Fruit fly (Drosophila melanogaster) whole organism: ENCODE measurements around the gene spn-B.

Experiments
- CG8478 ChIP-seq: fragments of >200 bp; optimal IDR thresholded peaks from 2 replicates; lab custom pipeline; 2018; ENCODE audit warnings: inconsistent platforms
- Dll ChIP-seq: fragments of >200 bp; optimal IDR thresholded peaks from 2 replicates; lab custom pipeline; 2017
- EcR ChIP-seq, 2 experiments: fragments of >200 bp; optimal IDR thresholded peaks; 2 replicates each; lab custom pipeline; 2017; ENCODE audit warnings: missing biosample characterization in 2 of 2, missing genetic modification characterization in 2 of 2, missing genetic modification reagents in 2 of 2
- pan ChIP-seq: fragments of >200 bp; optimal IDR thresholded peaks from 2 replicates; lab custom pipeline; 2017
- psq ChIP-seq: fragments of >200 bp; optimal IDR thresholded peaks from 2 replicates; lab custom pipeline; 2017
- usp ChIP-seq: fragments of >200 bp; optimal IDR thresholded peaks from 2 replicates; lab custom pipeline; 2017; ENCODE audit warnings: missing biosample characterization, missing genetic modification characterization, mixed read lengths

spn-B gene

DNA sequence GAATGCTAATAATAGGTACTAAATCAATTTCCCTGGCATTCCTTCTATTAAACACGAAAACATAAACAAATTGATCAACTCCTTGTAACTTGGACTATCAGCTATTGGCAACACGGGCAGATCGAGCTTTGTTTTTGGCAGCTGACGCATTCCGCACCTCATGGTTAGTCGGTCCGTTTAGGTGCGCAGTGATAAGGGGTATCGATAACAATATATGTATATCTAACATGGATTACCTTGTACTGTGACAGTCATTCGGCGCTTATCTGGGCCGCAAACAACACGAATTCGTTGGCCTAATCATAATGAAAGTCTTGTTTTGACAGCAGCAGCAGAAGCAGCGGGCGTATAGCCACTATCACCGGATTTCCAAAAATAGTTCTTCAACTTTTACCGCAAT lies 39.9 kb upstream of the spn-B start:
- TF ChIP-seq psq (lab: Kevin White, UChicago) (no peak), pan (lab: Kevin White, UChicago) (no peak), Dll (lab: Kevin White, UChicago) (no peak), usp (GFP tag; lab: Kevin White, UChicago) (no peak), CG8478 (lab: Kevin White, UChicago) (no peak), EcR (GFP tag; optimal IDR thresholded peaks at IDR 0.05; lab: Kevin White, UChicago) (no peak)

DNA sequence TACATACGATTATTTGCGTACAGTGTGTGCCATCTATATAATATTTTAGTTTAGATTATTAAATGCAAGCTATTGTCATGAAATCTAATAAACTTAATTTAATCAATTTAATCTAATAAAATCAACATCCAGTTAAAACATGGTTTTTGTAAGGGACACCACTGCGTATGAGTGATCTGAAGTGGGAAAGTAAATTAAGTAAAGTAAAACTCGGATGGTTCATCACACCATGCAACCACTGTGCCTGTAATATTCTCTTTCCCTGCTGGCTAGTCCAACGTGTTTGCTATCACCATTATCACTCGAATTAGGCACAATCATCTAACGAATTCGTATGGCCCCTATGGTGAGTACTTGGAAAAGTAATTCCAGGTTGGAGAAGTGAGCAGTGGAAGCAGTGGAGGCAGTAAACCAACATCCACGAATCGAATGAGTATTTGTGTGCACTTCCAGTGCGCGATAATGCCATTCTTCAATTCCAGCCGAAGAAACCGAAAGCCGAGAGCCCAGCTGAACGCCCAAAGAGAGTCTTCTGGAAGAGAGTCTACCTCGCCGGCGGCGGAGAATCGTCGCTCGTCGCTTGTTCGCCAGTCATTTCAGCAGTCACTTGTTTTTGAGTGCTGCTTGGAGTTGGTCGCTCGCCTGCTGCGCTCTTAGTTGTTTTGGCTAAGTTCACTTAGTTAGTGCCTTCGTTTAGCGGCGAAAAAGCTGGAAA lies 39.0 kb upstream of the spn-B start, which contains the start of gene red:
TSS of gene red (plus strand) at position 403 of the 715 bp plus-strand sequence.
- TF ChIP-seq usp (GFP tag; lab: Kevin White, UChicago): no peak

DNA sequence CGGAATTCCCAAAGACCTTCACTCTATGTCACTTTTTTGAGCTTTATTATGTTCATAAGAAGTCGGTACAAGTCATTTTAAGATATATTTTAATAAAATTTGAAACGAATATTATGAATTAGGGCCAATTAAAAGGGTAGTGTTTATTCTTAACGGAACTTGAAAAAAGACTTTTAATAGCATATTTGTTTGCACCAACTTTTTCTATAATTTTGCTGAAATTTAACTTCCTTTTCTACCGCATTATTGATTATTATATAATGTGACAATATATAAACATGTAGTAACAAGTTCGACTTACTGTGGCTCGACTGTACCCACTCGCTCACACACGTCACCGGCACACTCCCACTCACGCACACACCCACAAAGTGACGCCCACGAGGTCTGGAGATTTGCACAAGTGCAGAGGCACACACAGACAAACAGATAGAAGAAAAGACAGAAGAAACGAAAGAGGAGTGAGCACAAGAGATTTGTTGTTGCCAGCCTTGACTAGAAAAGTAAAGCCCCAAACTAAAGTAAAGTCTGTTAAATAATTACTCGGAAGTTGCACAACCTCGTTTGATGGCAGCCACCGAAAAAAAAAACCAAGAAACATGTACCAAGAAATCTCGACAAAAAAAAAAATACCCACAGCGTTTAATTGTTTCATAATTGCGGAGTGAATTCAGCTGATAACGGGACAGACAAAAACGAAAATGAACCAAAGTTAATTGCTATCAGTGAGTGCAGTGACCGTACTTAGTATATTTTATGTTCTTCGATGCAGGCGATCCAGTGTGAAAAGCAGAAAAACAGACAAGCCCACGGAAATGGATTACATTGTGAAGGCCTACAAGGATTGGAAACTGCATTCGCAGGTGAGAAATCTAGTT lies 37.7 kb upstream of the spn-B start:
- TF ChIP-seq Dll (lab: Kevin White, UChicago) (no peak), usp (GFP tag; lab: Kevin White, UChicago) (no peak), psq (lab: Kevin White, UChicago) (no peak), EcR (GFP tag; optimal IDR thresholded peaks at IDR 0.05; lab: Kevin White, UChicago) (no peak), CG8478 (lab: Kevin White, UChicago) (no peak), pan (lab: Kevin White, UChicago) (no peak)

DNA sequence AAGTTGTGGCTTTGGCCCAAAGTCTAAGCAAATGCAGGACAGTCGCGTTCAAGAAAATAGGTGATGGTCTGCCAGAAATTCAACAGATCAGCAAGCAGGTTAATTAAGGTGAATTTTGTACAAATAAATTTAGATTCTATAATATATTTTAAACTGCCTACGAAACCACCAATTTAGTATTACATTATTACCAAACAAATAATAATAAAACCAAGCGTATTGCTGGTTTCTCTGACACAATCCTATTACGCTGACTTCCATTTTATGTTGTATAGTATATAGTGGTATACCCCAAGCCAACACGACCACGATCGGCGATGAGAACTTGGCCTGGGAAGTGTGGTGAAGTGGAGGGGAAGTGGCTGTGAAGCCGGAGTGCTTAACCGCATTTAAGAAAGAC lies 36.4 kb upstream of the spn-B start:
- TF ChIP-seq usp (GFP tag; lab: Kevin White, UChicago) (no peak), pan (lab: Kevin White, UChicago) (no peak), Dll (lab: Kevin White, UChicago) (no peak), psq (lab: Kevin White, UChicago) (no peak), EcR (GFP tag; optimal IDR thresholded peaks at IDR 0.05; lab: Kevin White, UChicago) (no peak), CG8478 (lab: Kevin White, UChicago) (no peak)

DNA sequence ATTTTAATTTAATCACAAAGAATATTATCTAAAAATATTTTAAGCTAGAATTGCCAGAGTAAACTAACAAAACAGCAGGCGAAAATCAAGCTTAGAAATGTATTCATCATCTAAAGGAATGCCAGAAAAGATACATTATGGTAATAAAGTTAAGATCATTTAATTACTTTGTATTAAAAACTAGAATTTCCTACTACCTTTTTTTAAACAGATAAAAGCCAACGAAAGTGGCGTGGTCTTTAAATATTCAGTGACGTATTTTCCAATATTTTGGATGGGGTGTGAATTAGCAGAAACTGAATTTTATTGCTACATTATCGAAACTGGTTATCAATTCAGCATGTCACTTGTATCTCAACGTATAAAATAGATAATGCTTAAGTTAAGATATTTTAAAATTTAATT lies 35.5 kb upstream of the spn-B start:
- no peak for TF ChIP-seq usp (GFP tag; lab: Kevin White, UChicago)
- TF ChIP-seq pan (lab: Kevin White, UChicago): no peak
- no peak for TF ChIP-seq CG8478 (lab: Kevin White, UChicago)
- no peak for TF ChIP-seq psq (lab: Kevin White, UChicago)
- no peak for TF ChIP-seq Dll (lab: Kevin White, UChicago)
- no peak for TF ChIP-seq EcR (GFP tag; optimal IDR thresholded peaks at IDR 0.05; lab: Kevin White, UChicago)

DNA sequence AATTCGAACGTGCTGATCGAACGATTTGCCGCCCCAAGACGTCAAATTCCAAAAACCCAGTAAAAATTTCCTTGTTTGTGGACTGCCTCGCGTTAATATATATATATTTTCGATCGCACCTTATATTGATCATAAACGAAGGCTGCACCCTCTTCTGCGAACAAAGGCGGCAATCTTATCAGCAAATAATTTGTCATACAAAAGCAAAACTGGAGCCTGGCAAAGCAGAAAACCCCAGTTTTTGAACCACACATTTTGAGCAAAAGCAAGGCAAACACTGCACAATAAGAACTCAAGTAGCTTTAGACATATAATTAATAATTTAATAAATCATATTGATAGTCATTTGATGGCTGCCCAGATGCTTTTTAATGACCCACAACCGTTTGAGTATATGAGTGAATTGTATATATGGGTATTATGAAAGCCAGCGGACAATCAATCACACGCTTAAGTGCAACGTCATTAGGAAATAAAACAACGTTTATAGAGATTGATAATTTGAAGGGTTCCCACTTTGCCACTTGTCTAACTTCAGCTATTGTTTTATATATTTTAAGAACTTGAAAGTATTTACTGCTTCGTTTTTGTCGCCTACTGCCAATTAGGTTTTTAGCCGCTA lies 33.3 kb upstream of the spn-B start:
- TF ChIP-seq usp (GFP tag; lab: Kevin White, UChicago) (no peak), EcR (GFP tag; optimal IDR thresholded peaks at IDR 0.05; lab: Kevin White, UChicago) (no peak), Dll (lab: Kevin White, UChicago) (no peak), CG8478 (lab: Kevin White, UChicago) (no peak), psq (lab: Kevin White, UChicago) (no peak), pan (lab: Kevin White, UChicago) (no peak)

DNA sequence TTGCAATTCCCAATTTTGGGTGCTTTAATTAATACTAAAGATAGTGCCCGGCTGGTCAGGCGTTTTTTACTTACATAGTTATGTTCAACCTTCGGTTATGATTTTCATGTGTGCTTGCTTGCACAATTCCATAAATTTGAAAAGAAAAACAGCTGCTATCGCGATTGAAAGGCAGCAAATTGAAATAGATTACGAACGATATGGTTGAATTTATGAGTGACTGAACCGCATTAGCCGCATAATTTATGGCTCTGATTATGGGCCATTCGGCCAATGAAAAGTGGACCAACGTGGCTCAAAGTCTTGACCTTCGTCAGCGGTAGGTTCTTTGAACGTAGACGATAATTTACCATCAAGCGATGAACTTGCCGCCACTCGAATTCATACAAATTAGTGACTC lies 31.7 kb upstream of the spn-B start:
- TF ChIP-seq EcR (GFP tag; optimal IDR thresholded peaks at IDR 0.05; lab: Kevin White, UChicago) (no peak), Dll (lab: Kevin White, UChicago) (no peak), pan (lab: Kevin White, UChicago) (no peak), psq (lab: Kevin White, UChicago) (no peak), usp (GFP tag; lab: Kevin White, UChicago) (no peak), CG8478 (lab: Kevin White, UChicago) (no peak)

DNA sequence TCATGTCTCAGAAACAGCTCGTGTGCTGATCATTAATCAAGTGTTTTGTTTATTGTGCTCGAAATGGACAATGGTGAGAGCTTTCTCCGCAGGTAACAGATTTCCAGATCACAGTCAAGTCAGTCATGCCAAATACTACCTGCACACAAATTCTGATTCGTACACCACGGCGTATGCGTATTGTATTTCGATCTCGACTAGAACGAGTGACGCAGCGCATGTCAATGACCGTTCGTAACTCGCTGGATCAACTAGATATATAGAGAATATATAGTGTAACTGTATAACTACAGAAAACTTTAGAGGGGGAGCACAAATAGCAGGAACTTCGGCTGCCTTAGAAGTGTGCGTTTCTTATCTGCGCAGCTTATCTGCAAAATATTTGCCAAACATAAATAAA lies 31.2 kb upstream of the spn-B start:
- no peak for TF ChIP-seq usp (GFP tag; lab: Kevin White, UChicago)
- TF ChIP-seq psq (lab: Kevin White, UChicago): no peak
- no peak for TF ChIP-seq CG8478 (lab: Kevin White, UChicago)
- no peak for TF ChIP-seq pan (lab: Kevin White, UChicago)
- TF ChIP-seq EcR (GFP tag; optimal IDR thresholded peaks at IDR 0.05; lab: Kevin White, UChicago): no peak
- TF ChIP-seq Dll (lab: Kevin White, UChicago): no peak

DNA sequence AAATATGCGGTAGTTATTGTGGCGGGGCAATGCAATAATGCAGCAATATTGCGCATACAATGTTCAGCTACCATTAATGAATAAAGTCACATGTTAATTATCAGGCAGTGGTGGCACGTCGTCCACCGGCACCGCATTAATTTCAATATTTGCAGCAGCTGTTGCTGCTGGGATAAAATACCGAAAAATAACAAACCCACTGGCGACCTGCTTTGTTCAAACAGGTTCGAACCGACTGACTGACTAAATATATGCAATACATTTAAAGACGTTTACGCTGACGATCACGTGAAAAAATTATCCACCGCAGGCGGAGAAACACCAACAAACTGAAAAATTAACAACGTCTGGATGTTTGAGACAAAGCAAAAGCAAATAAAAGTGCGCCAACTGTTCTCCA lies 30.4 kb upstream of the spn-B start:
- no peak for TF ChIP-seq psq (lab: Kevin White, UChicago)
- TF ChIP-seq CG8478 (lab: Kevin White, UChicago): no peak
- no peak for TF ChIP-seq Dll (lab: Kevin White, UChicago)
- no peak for TF ChIP-seq usp (GFP tag; lab: Kevin White, UChicago)
- TF ChIP-seq pan (lab: Kevin White, UChicago): no peak
- no peak for TF ChIP-seq EcR (GFP tag; optimal IDR thresholded peaks at IDR 0.05; lab: Kevin White, UChicago)

DNA sequence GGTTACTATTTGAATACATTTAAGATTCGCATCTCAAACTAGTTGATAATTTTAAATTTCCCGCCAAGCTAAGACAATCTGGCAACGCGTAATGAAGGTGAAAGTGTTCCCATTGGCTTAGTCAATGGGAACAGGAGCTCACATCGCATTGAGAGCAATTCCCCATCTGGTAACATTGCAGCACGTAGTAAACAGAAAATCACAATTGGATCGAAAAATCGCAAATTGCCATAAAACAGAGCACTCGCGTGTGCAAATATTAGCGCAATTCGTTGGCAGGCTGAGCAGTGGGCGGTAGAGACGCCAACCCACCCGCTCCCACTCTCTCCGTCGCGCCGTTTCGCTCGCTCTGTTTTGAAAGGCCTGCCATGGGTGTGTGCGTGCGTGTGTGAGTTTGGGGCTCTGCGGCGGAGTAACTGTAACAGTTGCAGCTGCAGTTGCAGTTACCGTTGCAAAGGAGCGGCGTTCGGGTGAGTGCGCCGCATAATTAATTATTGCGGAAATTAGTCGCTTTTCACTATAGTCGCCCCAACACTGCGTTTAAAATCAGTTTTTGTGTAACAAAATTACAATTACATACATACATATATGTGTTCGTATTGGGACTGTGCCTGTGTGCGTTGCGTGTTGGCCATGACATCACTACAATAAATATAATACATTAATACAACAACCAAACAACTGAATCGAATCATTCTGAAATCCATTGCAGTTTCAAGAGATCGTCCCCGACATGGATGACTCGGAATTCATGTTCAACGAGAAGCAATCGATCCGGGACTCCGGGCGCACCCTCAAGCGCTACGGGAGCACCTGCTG lies 29.6 kb upstream of the spn-B start:
- TF ChIP-seq Dll (lab: Kevin White, UChicago) (no peak), pan (lab: Kevin White, UChicago) (no peak), CG8478 (lab: Kevin White, UChicago) (no peak), EcR (GFP tag; optimal IDR thresholded peaks at IDR 0.05; lab: Kevin White, UChicago) (no peak), usp (GFP tag; lab: Kevin White, UChicago) (no peak), psq (lab: Kevin White, UChicago) (no peak)
